Fruit fly (Drosophila melanogaster): Measurements from ENCODE around the gene CG9801.
A peak's percentile ranks its signal among the peaks of the same experiment; 100 is the strongest.

Gene CG9801

DNA sequence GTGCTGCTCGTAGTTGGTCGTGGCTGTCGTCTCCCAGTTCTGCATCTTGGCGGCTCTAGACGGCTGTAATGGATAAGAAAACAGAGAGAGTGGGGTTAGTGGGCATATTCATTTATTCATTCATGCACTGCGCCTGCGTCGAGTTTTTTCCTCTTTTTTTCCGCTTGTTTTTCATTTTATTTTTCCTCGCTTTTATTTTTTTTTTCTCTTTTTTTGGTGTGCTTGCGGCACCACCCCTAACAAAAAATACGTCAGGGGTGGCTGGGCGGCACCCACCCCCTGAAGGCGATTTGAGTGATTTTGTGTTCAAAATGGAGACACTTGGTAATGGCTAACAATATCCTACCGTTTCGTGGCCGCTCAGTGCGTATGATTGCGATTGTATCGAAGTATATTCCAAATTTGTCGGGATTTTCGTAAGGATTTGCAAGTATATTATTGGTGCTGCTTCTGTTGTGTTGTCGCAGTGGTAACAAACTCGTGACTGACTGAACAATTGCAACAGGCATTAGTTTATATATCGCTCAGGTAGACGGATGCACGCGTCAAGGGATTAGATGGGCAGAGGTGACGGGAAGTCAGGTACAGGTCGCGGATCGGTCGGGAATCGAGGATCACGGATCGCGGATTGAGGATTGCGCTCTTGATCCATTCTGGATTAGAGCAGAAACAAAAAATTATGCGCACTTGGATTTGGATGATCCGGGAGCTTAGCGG, 53.2 kb downstream of the CG9801 start (continued):
- TF ChIP-seq wdn (GFP tag; IDR thresholded peaks at IDR 0.05), result peak; percentile 47; the same call in 1 of the 2 replicates
- TF ChIP-seq danr (GFP tag; IDR thresholded peaks at IDR 0.05), result no peak
- peak; percentile 32 for TF ChIP-seq HHEX (GFP tag; optimal IDR thresholded peaks at IDR 0.05)
- TF ChIP-seq pb (GFP tag; optimal IDR thresholded peaks at IDR 0.05), result no peak
- TF ChIP-seq so (GFP tag; IDR thresholded peaks at IDR 0.05), result peak; percentile 67; the same call in 1 of the 3 replicates
- no peak for TF ChIP-seq HLHmδ (GFP tag; optimal IDR thresholded peaks at IDR 0.05)
- no peak for TF ChIP-seq E2f1 (GFP tag; IDR thresholded peaks at IDR 0.05)
- peak; percentile 73 for TF ChIP-seq Nf-YC (tag; optimal IDR thresholded peaks at IDR 0.05)
- no peak for TF ChIP-seq fu2 (GFP tag; optimal IDR thresholded peaks at IDR 0.05)
- TF ChIP-seq BtbVII (GFP tag; optimal IDR thresholded peaks at IDR 0.05), result peak; percentile 84
- no peak for TF ChIP-seq CG31224 (GFP tag; IDR thresholded peaks at IDR 0.05)
- no peak for TF ChIP-seq sim (GFP tag; IDR thresholded peaks at IDR 0.05)
- no peak for TF ChIP-seq crp (GFP tag; optimal IDR thresholded peaks at IDR 0.05)
- TF ChIP-seq seq (GFP tag; IDR thresholded peaks at IDR 0.05), result peak; percentile 89
- TF ChIP-seq caup (GFP tag; optimal IDR thresholded peaks at IDR 0.05; ENCODE audit: severe bottlenecking), result peak; percentile 59
- no peak for TF ChIP-seq tio (GFP tag; optimal IDR thresholded peaks at IDR 0.05)
- TF ChIP-seq CG10321 (GFP tag; IDR thresholded peaks at IDR 0.05), result peak; percentile 20; the same call in 1 of the 2 replicates
- TF ChIP-seq lab (GFP tag; optimal IDR thresholded peaks at IDR 0.05), result peak; percentile 56
- TF ChIP-seq org-1 (GFP tag; optimal IDR thresholded peaks at IDR 0.05), result no peak
- 0 out of 2 replicates have a peak, but pooled peaks have one; percentile 45 for TF ChIP-seq CG14014 (GFP tag; IDR thresholded peaks at IDR 0.05)
- no peak for TF ChIP-seq Neu2 (GFP tag; optimal IDR thresholded peaks at IDR 0.05; ENCODE audit: borderline replicate concordance)

DNA sequence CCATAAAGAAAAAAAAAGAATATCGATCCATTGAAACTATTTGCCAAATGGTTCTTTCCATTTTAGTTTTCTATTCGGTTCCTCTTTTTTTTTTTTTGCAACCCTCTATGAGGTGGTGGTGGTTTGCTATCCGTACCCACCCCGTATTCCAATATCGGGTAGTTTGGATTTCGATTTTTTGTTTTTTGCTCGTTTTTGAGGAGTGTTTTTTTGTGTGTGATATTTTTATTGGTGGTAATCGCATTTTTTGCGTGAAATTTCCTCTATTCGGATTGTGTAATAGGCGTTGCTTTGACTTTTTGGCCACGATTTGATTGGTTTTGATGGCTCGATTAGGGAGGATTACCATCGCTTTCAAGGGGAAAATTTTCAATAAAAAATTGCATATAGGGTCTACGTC, 61.0 kb downstream of the CG9801 start:
- peak; percentile 9; the same call in 1 of the 2 replicates for TF ChIP-seq seq (GFP tag; IDR thresholded peaks at IDR 0.05)
- TF ChIP-seq onecut (GFP tag; IDR thresholded peaks at IDR 0.05), result peak; percentile 62; the same call in 1 of the 2 replicates
- TF ChIP-seq Nf-YB (GFP tag; optimal IDR thresholded peaks at IDR 0.05), result peak; percentile 85
- peak; percentile 73 for TF ChIP-seq Nf-YC (tag; optimal IDR thresholded peaks at IDR 0.05)
- TF ChIP-seq sqz (GFP tag; optimal IDR thresholded peaks at IDR 0.05), result peak; percentile 85
- no peak for TF ChIP-seq CG6175 (GFP tag; IDR thresholded peaks at IDR 0.05)
